Fruit fly (Drosophila melanogaster) whole organism, embryonic: ENCODE data around the gene CG44259.

Source experiments
- Ada2b ChIP-seq: fragments of 200-800 bp; sonication (Bioruptor generic); IDR thresholded peaks from 2 replicates; pipeline ENCODE4 v1.3.6; 2022; ENCODE audit warnings: missing biosample characterization, missing genetic modification characterization
- Atf6 ChIP-seq: fragments of 200-800 bp; sonication (Bioruptor generic); IDR thresholded peaks from 2 replicates; pipeline ENCODE4 v1.3.6; 2022; ENCODE audit warnings: missing biosample characterization, missing genetic modification characterization
- CG13775 ChIP-seq: fragments of 200-800 bp; sonication (Bioruptor generic); optimal IDR thresholded peaks from 3 replicates; lab custom pipeline; 2017; ENCODE audit warnings: missing biosample characterization, mild to moderate bottlenecking, missing genetic modification characterization
- CG6791 ChIP-seq: fragments of 200-800 bp; sonication (Bioruptor generic); IDR thresholded peaks from 3 replicates; pipeline ENCODE4 v1.3.6; 2022; ENCODE audit warnings: missing biosample characterization, missing genetic modification characterization; ENCODE audit not compliant: partially characterized antibody
- CG7556 ChIP-seq: fragments of 200-800 bp; sonication (Bioruptor generic); optimal IDR thresholded peaks from 2 replicates; lab custom pipeline; 2017; ENCODE audit warnings: missing biosample characterization, mild to moderate bottlenecking, missing genetic modification characterization
- CG9797 ChIP-seq: fragments of 200-800 bp; sonication (Bioruptor generic); optimal IDR thresholded peaks from 3 replicates; lab custom pipeline; 2018; ENCODE audit warnings: missing biosample characterization, mild to moderate bottlenecking, missing genetic modification characterization
- CG9932 ChIP-seq: fragments of 200-800 bp; sonication (Bioruptor generic); IDR thresholded peaks from 2 replicates; pipeline ENCODE4 v1.3.6; 2022; ENCODE audit warnings: missing biosample characterization, missing genetic modification characterization
- Deaf1 ChIP-seq: fragments of 200-800 bp; optimal IDR thresholded peaks from 3 replicates; lab custom pipeline; 2019; ENCODE audit warnings: missing biosample characterization, mild to moderate bottlenecking, missing genetic modification characterization, moderate library complexity
- Dip3 ChIP-seq: fragments of 200-800 bp; sonication (Bioruptor generic); optimal IDR thresholded peaks from 3 replicates; lab custom pipeline; 2016; ENCODE audit warnings: missing biosample characterization, missing genetic modification characterization
- Ets65A ChIP-seq: fragments of 200-800 bp; sonication (Bioruptor generic); peaks from one replicate; lab custom pipeline; 2016; ENCODE audit warnings: missing biosample characterization, missing genetic modification characterization
- Hand ChIP-seq: fragments of 200-800 bp; sonication (Bioruptor generic); optimal IDR thresholded peaks from 2 replicates; lab custom pipeline; 2017; ENCODE audit warnings: mild to moderate bottlenecking, missing biosample characterization, missing genetic modification reagents, missing genetic modification characterization
- Jarid2 ChIP-seq: fragments of 200-800 bp; sonication (Bioruptor generic); optimal IDR thresholded peaks from 3 replicates; lab custom pipeline; 2017; ENCODE audit warnings: mild to moderate bottlenecking, missing biosample characterization, missing genetic modification reagents, missing genetic modification characterization
- Lpt ChIP-seq: fragments of >200 bp; optimal IDR thresholded peaks from 2 replicates; lab custom pipeline; 2018; ENCODE audit warnings: missing biosample characterization, missing genetic modification characterization
- NFAT ChIP-seq: fragments of 200-800 bp; sonication (Bioruptor generic); IDR thresholded peaks from 2 replicates; pipeline ENCODE4 v1.3.6; 2022; ENCODE audit warnings: missing biosample characterization, missing genetic modification characterization
- Neu2 ChIP-seq: fragments of 200-800 bp; sonication (Bioruptor generic); optimal IDR thresholded peaks from 3 replicates; lab custom pipeline; 2016; ENCODE audit warnings: missing biosample characterization, missing genetic modification characterization, borderline replicate concordance
- Ravus ChIP-seq: fragments of 200-800 bp; sonication (Bioruptor generic); IDR thresholded peaks from 2 replicates; pipeline ENCODE4 v1.3.6; 2022; ENCODE audit warnings: missing biosample characterization, missing genetic modification characterization
- Scr ChIP-seq: fragments of 200-800 bp; sonication (Bioruptor generic); IDR thresholded peaks from 2 replicates; pipeline ENCODE4 v1.3.6; 2022; ENCODE audit warnings: missing biosample characterization, missing genetic modification characterization; ENCODE audit not compliant: partially characterized antibody
- Trl ChIP-seq, 3 experiments: fragments of >200 bp in 2 of 3; fragments of 200-800 bp in 1 of 3; sonication (Bioruptor generic) in 1 of 3; optimal IDR thresholded peaks; 2 replicates in 1 of 3; 3 replicates in 2 of 3; lab custom pipeline; 2016 to 2017; ENCODE audit warnings: missing biosample characterization in 1 of 3, missing genetic modification characterization in 1 of 3
- Xbp1 ChIP-seq: fragments of 200-800 bp; sonication (Bioruptor generic); optimal IDR thresholded peaks from 3 replicates; lab custom pipeline; 2016; ENCODE audit warnings: missing biosample characterization, mild to moderate bottlenecking, missing genetic modification characterization
- abd-A ChIP-seq: fragments of 200-800 bp; sonication (Bioruptor generic); optimal IDR thresholded peaks from 3 replicates; lab custom pipeline; 2019; ENCODE audit warnings: missing biosample characterization, mild to moderate bottlenecking, missing genetic modification characterization, moderate library complexity
- az2 ChIP-seq: fragments of 200-800 bp; sonication (Bioruptor generic); optimal IDR thresholded peaks from 3 replicates; lab custom pipeline; 2016; ENCODE audit warnings: missing biosample characterization, missing genetic modification characterization
- cg ChIP-seq: fragments of 200-800 bp; sonication (Bioruptor generic); optimal IDR thresholded peaks from 3 replicates; lab custom pipeline; 2019; ENCODE audit warnings: missing biosample characterization, mild to moderate bottlenecking, missing genetic modification characterization, moderate library complexity
- dati ChIP-seq: fragments of 200-800 bp; sonication (Bioruptor generic); IDR thresholded peaks from 2 replicates; pipeline ENCODE4 v1.3.6; 2022; ENCODE audit warnings: missing biosample characterization, missing genetic modification characterization
- disco-r ChIP-seq: fragments of 200-800 bp; sonication (Bioruptor generic); optimal IDR thresholded peaks from 2 replicates; lab custom pipeline; 2016; ENCODE audit warnings: missing biosample characterization, missing genetic modification characterization
- dmrt11E ChIP-seq: fragments of 200-800 bp; sonication (Bioruptor generic); optimal IDR thresholded peaks from 3 replicates; lab custom pipeline; 2018; ENCODE audit warnings: missing biosample characterization, mild to moderate bottlenecking, missing genetic modification characterization, moderate library complexity
- ftz-f1 ChIP-seq: fragments of 200-800 bp; sonication (Bioruptor generic); optimal IDR thresholded peaks from 2 replicates; lab custom pipeline; 2016; ENCODE audit warnings: missing biosample characterization, missing genetic modification characterization
- gt ChIP-seq: fragments of 200-800 bp; sonication (Bioruptor generic); IDR thresholded peaks from 2 replicates; pipeline ENCODE4 v1.3.6; 2022; ENCODE audit warnings: missing biosample characterization, missing genetic modification characterization
- inv ChIP-seq: fragments of 200-800 bp; sonication (Bioruptor generic); IDR thresholded peaks from 2 replicates; pipeline ENCODE4 v1.3.6; 2022; ENCODE audit warnings: missing biosample characterization, missing genetic modification characterization; ENCODE audit not compliant: partially characterized antibody
- run ChIP-seq: fragments of 200-800 bp; sonication (Bioruptor generic); optimal IDR thresholded peaks from 3 replicates; lab custom pipeline; 2018; ENCODE audit warnings: missing biosample characterization, mild to moderate bottlenecking, missing genetic modification characterization
- scrt ChIP-seq: fragments of 200-800 bp; sonication (Bioruptor generic); optimal IDR thresholded peaks from 2 replicates; lab custom pipeline; 2018; ENCODE audit warnings: missing biosample characterization, mild to moderate bottlenecking, missing genetic modification characterization, moderate library complexity
- ssp ChIP-seq: fragments of 200-800 bp; sonication (Bioruptor generic); IDR thresholded peaks from 2 replicates; pipeline ENCODE4 v1.3.6; 2022; ENCODE audit warnings: missing biosample characterization, missing genetic modification characterization
- tgo ChIP-seq: fragments of 200-800 bp; sonication (Bioruptor generic); IDR thresholded peaks from 3 replicates; pipeline ENCODE4 v1.3.6; 2022; ENCODE audit warnings: missing biosample characterization, missing genetic modification characterization

Gene CG44259

dm6 chr3R:17254029-17254428 is at the start of gene CG44259:
CG44259 (minus strand) TSS chr3R:17254129.
- TF ChIP-seq Atf6 (no peak), Scr (GFP tag; lab: Robert Waterston, UW) (no peak), Lpt (GFP tag; lab: Kevin White, UChicago) (no peak), Neu2 (GFP tag; lab: Kevin White, UChicago) (no peak), inv (GFP tag; lab: Robert Waterston, UW) (no peak), cg (GFP tag; lab: Kevin White, UChicago) (no peak), Hand (GFP tag; lab: Kevin White, UChicago) (no peak), dati (no peak), Ravus (GFP tag; lab: Robert Waterston, UW) (no peak), ftz-f1 (GFP tag; lab: Kevin White, UChicago) (no peak), tgo (GFP tag; lab: Robert Waterston, UW) (no peak), CG9932 (no peak)
- TF ChIP-seq, all 482 proteins: peak for 0

- TF ChIP-seq ssp (GFP tag; lab: Robert Waterston, UW) = no peak
- TF ChIP-seq Ets65A (GFP tag; lab: Kevin White, UChicago) = peak; percentile 70
- peak; percentile 58 for TF ChIP-seq abd-A (tag; lab: Kevin White, UChicago)
- TF ChIP-seq, all 482 proteins: peak for 2
Observed at dm6 chr3R:17289059-17289458, 35.1 kb upstream of the CG44259 start.

- TF ChIP-seq dmrt11E (tag; lab: Kevin White, UChicago) = no peak
- no peak for TF ChIP-seq CG9797
- no peak for TF ChIP-seq Xbp1 (GFP tag; lab: Kevin White, UChicago)
- TF ChIP-seq CG7556 (GFP tag; lab: Kevin White, UChicago) = no peak
- TF ChIP-seq disco-r (GFP tag; lab: Kevin White, UChicago) = no peak
- TF ChIP-seq run (tag; lab: Kevin White, UChicago) = no peak
Observed at dm6 chr3R:17284348-17284747, 30.4 kb upstream of the CG44259 start, which contains the start of gene CG31419. CG31419 (plus strand) TSS chr3R:17284648.

- TF ChIP-seq CG13775 (no peak), az2 (GFP tag; lab: Kevin White, UChicago) (no peak), gt (GFP tag; lab: Robert Waterston, UW) (no peak), Dip3 (no peak), CG6791 (GFP tag; lab: Robert Waterston, UW) (no peak), NFAT (no peak)
Observed at dm6 chr3R:17283495-17283894, 29.6 kb upstream of the CG44259 start, which contains the start of gene CG31418. CG31418 (plus strand) TSS chr3R:17283795.

- TF ChIP-seq Deaf1 (tag; lab: Kevin White, UChicago) = peak; percentile 88
- no peak for TF ChIP-seq scrt (GFP tag; lab: Kevin White, UChicago)
- no peak for TF ChIP-seq Jarid2 (GFP tag; lab: Kevin White, UChicago)
- TF ChIP-seq Ada2b = no peak
- peak in 1 of 2 experiments; percentile 46 for TF ChIP-seq Trl (optimal IDR thresholded peaks at IDR 0.05; lab: Kevin White, UChicago)
- no peak for TF ChIP-seq Trl (GFP tag; optimal IDR thresholded peaks at IDR 0.05; lab: Kevin White, UChicago)
Observed at dm6 chr3R:17264949-17265348, 11.0 kb upstream of the CG44259 start, which contains the start of the genes beat-IIb and CG44257. beat-IIb (minus strand) TSS chr3R:17265049. CG44257 (plus strand) TSS chr3R:17265278.
